Fruit fly (Drosophila melanogaster): ENCODE results near the gene CG5664.

The CG5664 gene

dm6 chr3L:21464240-21464639, 23.1 kb upstream of the CG5664 start (continued):
- TF ChIP-seq dm (GFP tag; optimal IDR thresholded peaks at IDR 0.05) (peak; percentile 4), sqz (GFP tag; optimal IDR thresholded peaks at IDR 0.05) (peak; percentile 68), Mrtf (GFP tag; IDR thresholded peaks at IDR 0.05) (no peak), CG5245 (GFP tag; optimal IDR thresholded peaks at IDR 0.05) (peak; percentile 9), pros (GFP tag; optimal IDR thresholded peaks at IDR 0.05) (no peak), CkIIα-i1 (GFP tag; IDR thresholded peaks at IDR 0.05) (no peak), ci (GFP tag; IDR thresholded peaks at IDR 0.05) (peak; percentile 83), CG4424 (GFP tag; optimal IDR thresholded peaks at IDR 0.05) (peak; percentile 57), CG12942 (GFP tag; optimal IDR thresholded peaks at IDR 0.05) (peak; percentile 25), CG17328 (GFP tag; IDR thresholded peaks at IDR 0.05) (peak; percentile 71), CG5180 (GFP tag; optimal IDR thresholded peaks at IDR 0.05) (peak; percentile 27), emc (GFP tag; optimal IDR thresholded peaks at IDR 0.05) (no peak), ara (GFP tag; IDR thresholded peaks at IDR 0.05) (peak; percentile 91), nerfin-2 (GFP tag; IDR thresholded peaks at IDR 0.05; ENCODE audit: partially characterized antibody) (no peak), CG2120 (GFP tag; optimal IDR thresholded peaks at IDR 0.05) (no peak), CG32772 (GFP tag; IDR thresholded peaks at IDR 0.05) (0 out of 2 replicates have a peak, but pooled peaks have one; percentile 42), CG2202 (tag; optimal IDR thresholded peaks at IDR 0.05) (peak; percentile 96), Dfd (GFP tag; optimal IDR thresholded peaks at IDR 0.05) (no peak), Nf-YA (GFP tag; IDR thresholded peaks at IDR 0.05) (0 out of 2 replicates have a peak, but pooled peaks have one; percentile 19), CG4282 (GFP tag; optimal IDR thresholded peaks at IDR 0.05) (no peak), CG16779 (GFP tag; IDR thresholded peaks at IDR 0.05) (no peak), Hey (tag; optimal IDR thresholded peaks at IDR 0.05) (no peak), CG3838 (GFP tag; optimal IDR thresholded peaks at IDR 0.05) (peak; percentile 57), HLHmδ (GFP tag; optimal IDR thresholded peaks at IDR 0.05) (peak; percentile 51), Ravus (GFP tag; IDR thresholded peaks at IDR 0.05) (no peak), kni (GFP tag; optimal IDR thresholded peaks at IDR 0.05) (peak; percentile 67), CG9609 (GFP tag; optimal IDR thresholded peaks at IDR 0.05) (peak; percentile 14), her (GFP tag; optimal IDR thresholded peaks at IDR 0.05) (no peak), CG10565 (GFP tag; optimal IDR thresholded peaks at IDR 0.05) (no peak), Aef1 (GFP tag; IDR thresholded peaks at IDR 0.05) (no peak), insv (GFP tag; optimal IDR thresholded peaks at IDR 0.05) (no peak), oc (tag; optimal IDR thresholded peaks at IDR 0.05) (peak; percentile 70), GATAe (GFP tag; conservative IDR thresholded peaks at IDR 0.05) (no peak), CG6175 (GFP tag; IDR thresholded peaks at IDR 0.05) (no peak), CG7928 (GFP tag; optimal IDR thresholded peaks at IDR 0.05) (no peak), CG18262 (tag; optimal IDR thresholded peaks at IDR 0.05) (peak; percentile 88), Meics (GFP tag; optimal IDR thresholded peaks at IDR 0.05) (peak; percentile 5), CG16863 (GFP tag; optimal IDR thresholded peaks at IDR 0.05) (peak; percentile 61), CG3065 (GFP tag; optimal IDR thresholded peaks at IDR 0.05) (no peak), schlank (tag; optimal IDR thresholded peaks at IDR 0.05) (peak; percentile 10), hkb (optimal IDR thresholded peaks at IDR 0.05) (no peak), hkb (GFP tag; IDR thresholded peaks at IDR 0.05) (peak; percentile 54), CTCF (GFP tag; optimal IDR thresholded peaks at IDR 0.05) (peak; percentile 38), CG30403 (GFP tag; optimal IDR thresholded peaks at IDR 0.05) (no peak), Myb (GFP tag; optimal IDR thresholded peaks at IDR 0.05) (no peak), CG11695 (GFP tag; IDR thresholded peaks at IDR 0.05) (peak; percentile 51; the same call in 2 of the 3 replicates), CG15011 (GFP tag; optimal IDR thresholded peaks at IDR 0.05) (peak; percentile 83), mam (GFP tag; optimal IDR thresholded peaks at IDR 0.05) (no peak), CG3847 (GFP tag; IDR thresholded peaks at IDR 0.05) (no peak), CG32767 (GFP tag; IDR thresholded peaks at IDR 0.05) (no peak), crp (GFP tag; optimal IDR thresholded peaks at IDR 0.05) (peak in 1 of 2 experiments; percentile 27), CG15696 (tag; optimal IDR thresholded peaks at IDR 0.05) (peak; percentile 99), fru (optimal IDR thresholded peaks at IDR 0.05) (no peak), CG10959 (GFP tag; IDR thresholded peaks at IDR 0.05) (peak; percentile 74)
